Fruit fly (Drosophila melanogaster): ENCODE data around the gene IP3K1.

IP3K1 gene

dm6 chr2L:9779147-9779546 is 3.0 kb upstream of the IP3K1 start (continued):
- TF ChIP-seq CG15514 (GFP tag; optimal IDR thresholded peaks at IDR 0.05), result no peak
- TF ChIP-seq CG18011 (GFP tag; optimal IDR thresholded peaks at IDR 0.05), result no peak
- TF ChIP-seq cwo (GFP tag; optimal IDR thresholded peaks at IDR 0.05), result peak; percentile 4
- peak; percentile 55; the same call in 1 of the 2 replicates for TF ChIP-seq CG9932 (GFP tag; IDR thresholded peaks at IDR 0.05)
- peak; percentile 29 for TF ChIP-seq shn (GFP tag; optimal IDR thresholded peaks at IDR 0.05)
- no peak for TF ChIP-seq CG17802 (tag; optimal IDR thresholded peaks at IDR 0.05)
- no peak for TF ChIP-seq gcm2 (GFP tag; optimal IDR thresholded peaks at IDR 0.05)
- peak; percentile 44 for TF ChIP-seq sd (tag; optimal IDR thresholded peaks at IDR 0.05)
- peak; percentile 30 for TF ChIP-seq CG7786 (GFP tag; optimal IDR thresholded peaks at IDR 0.05)
- TF ChIP-seq dysf (GFP tag; IDR thresholded peaks at IDR 0.05), result peak; percentile 46; the same call in 2 of the 3 replicates
- TF ChIP-seq Drgx (GFP tag; IDR thresholded peaks at IDR 0.05), result 0 out of 2 replicates have a peak, but pooled peaks have one; percentile 12
- peak; percentile 44 for TF ChIP-seq CG12659 (GFP tag; optimal IDR thresholded peaks at IDR 0.05)
- no peak for TF ChIP-seq emc (GFP tag; optimal IDR thresholded peaks at IDR 0.05)
- no peak for TF ChIP-seq CG2712 (tag; optimal IDR thresholded peaks at IDR 0.05)
- no peak for TF ChIP-seq CG2875 (GFP tag; optimal IDR thresholded peaks at IDR 0.05)
- peak; percentile 54 for TF ChIP-seq Dip3 (GFP tag; optimal IDR thresholded peaks at IDR 0.05)
- TF ChIP-seq Antp (GFP tag; optimal IDR thresholded peaks at IDR 0.05), result no peak
- no peak for TF ChIP-seq CG31441 (GFP tag; IDR thresholded peaks at IDR 0.05)
- TF ChIP-seq bsh (GFP tag; optimal IDR thresholded peaks at IDR 0.05), result peak in 1 of 2 experiments; percentile 32
- TF ChIP-seq fd3F (GFP tag; optimal IDR thresholded peaks at IDR 0.05), result peak; percentile 5
- no peak for TF ChIP-seq tgo (GFP tag; IDR thresholded peaks at IDR 0.05)
- TF ChIP-seq Xrp1 (GFP tag; IDR thresholded peaks at IDR 0.05), result peak; percentile 33; the same call in 1 of the 2 replicates
- peak; percentile 87 for TF ChIP-seq Med (GFP tag)
- no peak for TF ChIP-seq sna (GFP tag; IDR thresholded peaks at IDR 0.05; ENCODE audit: partially characterized antibody)
- TF ChIP-seq Rfx (GFP tag; IDR thresholded peaks at IDR 0.05), result peak; percentile 52
- peak; percentile 0 for TF ChIP-seq CG13296 (GFP tag; optimal IDR thresholded peaks at IDR 0.05)
- TF ChIP-seq grau (tag; optimal IDR thresholded peaks at IDR 0.05), result peak; percentile 52
- peak; percentile 5 for TF ChIP-seq az2 (GFP tag; optimal IDR thresholded peaks at IDR 0.05)
- TF ChIP-seq Hr3 (GFP tag; optimal IDR thresholded peaks at IDR 0.05), result peak; percentile 29
- peak; percentile 43 for TF ChIP-seq PHDP (tag; optimal IDR thresholded peaks at IDR 0.05)
- TF ChIP-seq CoRest (tag; optimal IDR thresholded peaks at IDR 0.05), result peak; percentile 57
- TF ChIP-seq CG18599 (GFP tag; optimal IDR thresholded peaks at IDR 0.05), result peak; percentile 55
- peak; percentile 75 for TF ChIP-seq CG13894 (tag; optimal IDR thresholded peaks at IDR 0.05)
- TF ChIP-seq CG8290 (GFP tag; optimal IDR thresholded peaks at IDR 0.05), result no peak
- TF ChIP-seq CG8290 (tag; optimal IDR thresholded peaks at IDR 0.05), result peak in 1 of 2 experiments; percentile 43
- peak; percentile 32 for TF ChIP-seq lilli (GFP tag; optimal IDR thresholded peaks at IDR 0.05)
- 0 out of 2 replicates have a peak, but pooled peaks have one; percentile 20 for TF ChIP-seq Ptx1 (GFP tag; IDR thresholded peaks at IDR 0.05)
- peak; percentile 14 for TF ChIP-seq CG30431 (GFP tag; optimal IDR thresholded peaks at IDR 0.05)
- peak; percentile 83 for TF ChIP-seq Ets65A (GFP tag)
- TF ChIP-seq slbo (GFP tag; IDR thresholded peaks at IDR 0.05), result peak; percentile 67
- TF ChIP-seq Atf6 (GFP tag; IDR thresholded peaks at IDR 0.05), result peak; percentile 67
- TF ChIP-seq Camta (GFP tag; optimal IDR thresholded peaks at IDR 0.05), result no peak
- peak; percentile 73 for TF ChIP-seq CG2120 (GFP tag; optimal IDR thresholded peaks at IDR 0.05)
- peak; percentile 27 for TF ChIP-seq Meics (GFP tag; optimal IDR thresholded peaks at IDR 0.05)
- no peak for TF ChIP-seq fd96Cb (tag; optimal IDR thresholded peaks at IDR 0.05)
- no peak for TF ChIP-seq CTCF (GFP tag; optimal IDR thresholded peaks at IDR 0.05)
- TF ChIP-seq CG17385 (GFP tag; optimal IDR thresholded peaks at IDR 0.05), result peak; percentile 16
- TF ChIP-seq jumu (GFP tag; optimal IDR thresholded peaks at IDR 0.05), result peak; percentile 27
- peak; percentile 30 for TF ChIP-seq CG10543 (GFP tag; optimal IDR thresholded peaks at IDR 0.05)
- peak; percentile 26; the same call in 1 of the 2 replicates for TF ChIP-seq al (GFP tag; IDR thresholded peaks at IDR 0.05)
- peak; percentile 41 for TF ChIP-seq CG30403 (GFP tag; optimal IDR thresholded peaks at IDR 0.05)
- TF ChIP-seq pum (GFP tag; optimal IDR thresholded peaks at IDR 0.05), result peak; percentile 6
